Fruit fly (Drosophila melanogaster) whole organism, wandering third instar larva: ENCODE data around the gene nbs.

Experiments
- Abd-B ChIP-seq: fragments of >200 bp; optimal IDR thresholded peaks from 2 replicates; lab custom pipeline; 2017; ENCODE audit warnings: missing biosample characterization, missing genetic modification characterization
- Dfd ChIP-seq: fragments of >200 bp; optimal IDR thresholded peaks from 2 replicates; lab custom pipeline; 2017; ENCODE audit warnings: missing biosample characterization, missing genetic modification characterization
- GATAd ChIP-seq: sonication (Bioruptor generic); optimal IDR thresholded peaks from 2 replicates; lab custom pipeline; 2016; ENCODE audit warnings: missing biosample characterization, missing genetic modification characterization
- Hnf4 ChIP-seq: fragments of 200-800 bp; sonication (Bioruptor generic); optimal IDR thresholded peaks from 2 replicates; lab custom pipeline; 2016; ENCODE audit warnings: missing biosample characterization, mild to moderate bottlenecking, missing genetic modification characterization
- Mio ChIP-seq: sonication (Bioruptor generic); optimal IDR thresholded peaks from 2 replicates; lab custom pipeline; 2016; ENCODE audit warnings: missing biosample characterization, missing genetic modification characterization
- Myc ChIP-seq: fragments of >200 bp; optimal IDR thresholded peaks from 2 replicates; lab custom pipeline; 2017
- OdsH ChIP-seq: fragments of 200-800 bp; sonication (Bioruptor generic); optimal IDR thresholded peaks from 2 replicates; lab custom pipeline; 2016; ENCODE audit warnings: missing biosample characterization, mild to moderate bottlenecking, missing genetic modification characterization
- br ChIP-seq: fragments of 200-800 bp; sonication (Bioruptor generic); optimal IDR thresholded peaks from 2 replicates; lab custom pipeline; 2016; ENCODE audit warnings: missing biosample characterization, missing genetic modification characterization
- brk ChIP-seq: fragments of 200-800 bp; sonication (Bioruptor generic); optimal IDR thresholded peaks from 2 replicates; lab custom pipeline; 2016; ENCODE audit warnings: missing biosample characterization, mild to moderate bottlenecking, missing genetic modification characterization
- ey ChIP-seq: fragments of 200-800 bp; sonication (Bioruptor generic); optimal IDR thresholded peaks from 2 replicates; lab custom pipeline; 2016; ENCODE audit warnings: missing biosample characterization, missing genetic modification characterization
- fru ChIP-seq: fragments of 200-800 bp; sonication (Bioruptor generic); optimal IDR thresholded peaks from 3 replicates; lab custom pipeline; 2016; ENCODE audit warnings: missing biosample characterization, mild to moderate bottlenecking, missing genetic modification characterization
- psq ChIP-seq: fragments of 200-800 bp; sonication (Bioruptor generic); optimal IDR thresholded peaks from 3 replicates; lab custom pipeline; 2017; ENCODE audit warnings: missing biosample characterization, mild to moderate bottlenecking, missing genetic modification characterization, moderate library complexity
- rgr ChIP-seq: fragments of 200-800 bp; sonication (Bioruptor generic); optimal IDR thresholded peaks from 3 replicates; lab custom pipeline; 2016; ENCODE audit warnings: missing biosample characterization, mild to moderate bottlenecking, missing genetic modification characterization
- usp ChIP-seq: fragments of >200 bp; optimal IDR thresholded peaks from 2 replicates; lab custom pipeline; 2017; ENCODE audit warnings: missing biosample characterization, missing genetic modification characterization

- TF ChIP-seq OdsH (GFP tag; lab: Kevin White, UChicago) (no peak), brk (GFP tag; lab: Kevin White, UChicago) (no peak), psq (GFP tag; lab: Kevin White, UChicago) (no peak), Mio (no peak), br (GFP tag; lab: Kevin White, UChicago) (no peak), GATAd (GFP tag; lab: Kevin White, UChicago) (no peak), ey (no peak), rgr (GFP tag; lab: Kevin White, UChicago) (no peak), usp (GFP tag; lab: Kevin White, UChicago) (no peak), Dfd (GFP tag; lab: Kevin White, UChicago) (no peak), Abd-B (GFP tag; lab: Kevin White, UChicago) (no peak), Myc (lab: Kevin White, UChicago) (no peak), Hnf4 (GFP tag; lab: Kevin White, UChicago) (no peak), fru (no peak)
These were observed 19.5 kb downstream of the nbs start, which contains the start of gene CG6761 for dm6 chr3L:9703495-9703894.
